Worm (Caenorhabditis elegans): ENCODE measurements around the gene C13E3.1.

ce11 chrX:8930879-8931278 is 38.0 kb downstream of the C13E3.1 start, which contains the start of gene acs-22:
- TF ChIP-seq sptf-2 (GFP tag; optimal IDR thresholded peaks at IDR 0.05) (no peak), ama-1 (optimal IDR thresholded peaks at IDR 0.05) (no peak), ama-1 (GFP tag; optimal IDR thresholded peaks at IDR 0.05) (no peak), F10E7.11 (tag; optimal IDR thresholded peaks at IDR 0.05) (no peak), B0035.1 (tag; optimal IDR thresholded peaks at IDR 0.05) (no peak), snpc-1.1 (tag; optimal IDR thresholded peaks at IDR 0.05; ENCODE audit: insufficient read depth) (no peak), ceh-91 (GFP tag; IDR thresholded peaks at IDR 0.05) (no peak), dpl-1 (GFP tag; optimal IDR thresholded peaks at IDR 0.05) (no peak), bed-1 (GFP tag; IDR thresholded peaks at IDR 0.05) (no peak), mcd-1 (GFP tag; IDR thresholded peaks at IDR 0.05) (no peak), attf-6 (GFP tag; IDR thresholded peaks at IDR 0.05) (no peak), unc-62 (GFP tag; optimal IDR thresholded peaks at IDR 0.05) (no peak), unc-130 (GFP tag; optimal IDR thresholded peaks at IDR 0.05) (no peak)

Data from whole organism, young adult.